Worm (Caenorhabditis elegans): ENCODE measurements around the gene C07E3.10.

ce11 chrII:10351963-10352362, 5.8 kb downstream of the C07E3.10 start, which contains the start of gene C07E3.8:
- TF ChIP-seq ztf-23 (GFP tag; IDR thresholded peaks at IDR 0.05) (no peak), T22C8.4 (GFP tag; IDR thresholded peaks at IDR 0.05) (no peak), flt-1 (GFP tag; IDR thresholded peaks at IDR 0.05) (no peak), ztf-29 (GFP tag; IDR thresholded peaks at IDR 0.05) (no peak), med-1 (GFP tag; optimal IDR thresholded peaks at IDR 0.05; ENCODE audit: insufficient read depth) (no peak), cog-1 (tag; optimal IDR thresholded peaks at IDR 0.05) (no peak), klf-2 (GFP tag; conservative IDR thresholded peaks at IDR 0.05) (no peak), ref-1 (GFP tag; conservative IDR thresholded peaks at IDR 0.05) (no peak)
